Worm (Caenorhabditis elegans): Measurements from ENCODE around the gene ced-3.
A peak's percentile ranks its signal among the peaks of the same experiment; 100 is the strongest.

ced-3 gene

ce11 chrIV:13188959-13189358, 15.0 kb downstream of the ced-3 start, which contains the start of gene F58D2.4:
F58D2.4 (minus strand) TSS chrIV:13189059.
- no peak for TF ChIP-seq lir-3 (tag; optimal IDR thresholded peaks at IDR 0.05; ENCODE audit: poor library complexity)
- no peak for TF ChIP-seq nhr-47 (tag; optimal IDR thresholded peaks at IDR 0.05)
- no peak for TF ChIP-seq nhr-84 (tag; optimal IDR thresholded peaks at IDR 0.05)
- no peak for TF ChIP-seq fkh-4 (tag; optimal IDR thresholded peaks at IDR 0.05; ENCODE audit: borderline replicate concordance)
- TF ChIP-seq nhr-76 (tag; optimal IDR thresholded peaks at IDR 0.05), result no peak
- no peak for TF ChIP-seq fos-1 (tag; optimal IDR thresholded peaks at IDR 0.05)

ce11 chrIV:13180723-13181122, 23.2 kb downstream of the ced-3 start, which contains the start of gene F58D2.3:
F58D2.3 (minus strand) TSS chrIV:13180823.
- TF ChIP-seq unc-130 (tag; optimal IDR thresholded peaks at IDR 0.05), result no peak
- 0 out of 2 replicates have a peak, but pooled peaks have one; percentile 16 for TF ChIP-seq mab-9 (GFP tag; IDR thresholded peaks at IDR 0.05)

- TF ChIP-seq nhr-85 (tag) (peak; percentile 34), egl-13 (tag; optimal IDR thresholded peaks at IDR 0.05) (no peak)
Observed at ce11 chrIV:13179295-13179694, 24.6 kb downstream of the ced-3 start, which contains the start of gene lev-1. lev-1 (minus strand) TSS chrIV:13179395.

ce11 chrIV:13173359-13173758, 30.6 kb downstream of the ced-3 start:
- TF ChIP-seq sptf-1 (tag; optimal IDR thresholded peaks at IDR 0.05), result no peak

- TF ChIP-seq irx-1 (tag; optimal IDR thresholded peaks at IDR 0.05) (no peak), nhr-20 (tag; optimal IDR thresholded peaks at IDR 0.05) (no peak), alr-1 (tag; optimal IDR thresholded peaks at IDR 0.05; ENCODE audit: borderline replicate concordance) (no peak), lin-13 (GFP tag; optimal IDR thresholded peaks at IDR 0.05) (no peak), lsy-2 (tag; optimal IDR thresholded peaks at IDR 0.05) (no peak), vab-15 (tag; optimal IDR thresholded peaks at IDR 0.05) (no peak), lin-35 (GFP tag; optimal IDR thresholded peaks at IDR 0.05) (no peak), unc-130 (tag; optimal IDR thresholded peaks at IDR 0.05) (no peak), hpl-2 (GFP tag; optimal IDR thresholded peaks at IDR 0.05) (no peak), hlh-17 (GFP tag; optimal IDR thresholded peaks at IDR 0.05; ENCODE audit: borderline replicate concordance) (no peak)
Observed at ce11 chrIV:13170241-13170640, 33.7 kb downstream of the ced-3 start, which contains the start of gene nas-14. nas-14 (plus strand) TSS chrIV:13170541.

ce11 chrIV:13167534-13167933, 36.4 kb downstream of the ced-3 start:
- TF ChIP-seq ets-5 (GFP tag; IDR thresholded peaks at IDR 0.05) (0 out of 2 replicates have a peak, but pooled peaks have one; percentile 70), C04F5.9 (tag; optimal IDR thresholded peaks at IDR 0.05) (no peak)

- TF ChIP-seq mab-9 (GFP tag; IDR thresholded peaks at IDR 0.05), result no peak
- TF ChIP-seq ets-5 (GFP tag; IDR thresholded peaks at IDR 0.05), result no peak
- TF ChIP-seq nhr-28 (tag; optimal IDR thresholded peaks at IDR 0.05), result no peak
- TF ChIP-seq lin-39 (tag; optimal IDR thresholded peaks at IDR 0.05), result no peak
- no peak for TF ChIP-seq zag-1 (tag; optimal IDR thresholded peaks at IDR 0.05)
Observed at ce11 chrIV:13165181-13165580, 38.8 kb downstream of the ced-3 start, which contains the start of gene scl-14. scl-14 (plus strand) TSS chrIV:13165481.

ce11 chrIV:13154391-13155283, 49.3 kb downstream of the ced-3 start, which contains the start of the genes crld-1 and msh-5:
crld-1 (minus strand) TSS chrIV:13154441.
msh-5 (plus strand) TSS chrIV:13155233.
- peak; percentile 29 to 36 for TF ChIP-seq efl-1 (optimal IDR thresholded peaks at IDR 0.05)
- peak in 1 of 2 experiments; percentile 81 for TF ChIP-seq efl-1 (GFP tag; optimal IDR thresholded peaks at IDR 0.05 in 1 of 2)
- no peak for TF ChIP-seq snpc-4 (tag; optimal IDR thresholded peaks at IDR 0.05)
- peak in 1 of 3 experiments; percentile 12 for TF ChIP-seq dpl-1 (GFP tag; optimal IDR thresholded peaks at IDR 0.05)
- peak; percentile 24 for TF ChIP-seq nhr-85 (tag)
- TF ChIP-seq lin-35 (GFP tag; optimal IDR thresholded peaks at IDR 0.05), result peak in 1 of 2 experiments; percentile 21

All from whole organism, L1 larva.